Worm (Caenorhabditis elegans): Measurements from ENCODE around the gene Y64H9A.2.

ce11 chrX:5073895-5074294, 30.1 kb downstream of the Y64H9A.2 start:
- TF ChIP-seq madf-8 (GFP tag; conservative IDR thresholded peaks at IDR 0.05) (no peak), hsf-1 (GFP tag; IDR thresholded peaks at IDR 0.05) (no peak), fkh-3 (tag; optimal IDR thresholded peaks at IDR 0.05) (no peak), hmg-1.2 (GFP tag; IDR thresholded peaks at IDR 0.05) (no peak), F57C9.4 (tag; optimal IDR thresholded peaks at IDR 0.05) (no peak), repo-1 (tag; optimal IDR thresholded peaks at IDR 0.05) (no peak)

Data from whole organism, young adult.